Worm (Caenorhabditis elegans): ENCODE data around the gene Y38H6C.4.

ce11 chrV:20479013-20479739, 25.7 kb downstream of the Y38H6C.4 start, which contains the start of the genes calf-1 and rpl-2:
- no peak for TF ChIP-seq ama-1 (optimal IDR thresholded peaks at IDR 0.05)
- TF ChIP-seq unc-62 (GFP tag; optimal IDR thresholded peaks at IDR 0.05), result no peak

Measured in whole organism, L2 larva.